Fruit fly (Drosophila melanogaster): ENCODE results near the gene drd.

DNA sequence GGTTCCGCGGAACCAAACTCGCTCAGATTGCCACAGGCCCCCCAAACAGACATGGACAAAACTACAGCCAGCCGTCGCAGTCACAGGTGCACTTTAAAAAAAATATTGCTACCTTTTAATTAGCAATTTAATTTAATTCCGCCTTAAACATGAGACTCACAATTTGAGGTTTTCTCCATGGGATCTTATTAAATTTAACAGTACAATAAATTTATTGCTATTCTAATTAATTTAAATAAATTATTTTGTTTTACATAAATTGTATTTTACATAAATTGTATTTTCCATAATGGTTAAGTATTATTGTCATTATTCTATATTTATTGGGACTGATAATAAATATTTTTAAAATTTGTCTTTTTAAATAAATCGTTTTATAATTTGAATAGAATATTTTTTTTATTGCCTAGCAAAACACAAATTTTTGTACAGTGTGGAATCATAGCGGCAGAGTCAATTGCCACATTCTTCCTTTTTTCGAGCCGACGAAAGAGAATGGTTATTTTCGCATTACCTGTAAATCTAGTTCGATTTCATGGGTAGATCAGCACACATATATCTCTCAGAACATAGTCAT, 2.0 kb upstream of the drd start:
- TF ChIP-seq CG3838 (GFP tag; optimal IDR thresholded peaks at IDR 0.05) (no peak), CG17612 (GFP tag; IDR thresholded peaks at IDR 0.05) (no peak), odd (GFP tag; optimal IDR thresholded peaks at IDR 0.05) (no peak), CG14667 (GFP tag; IDR thresholded peaks at IDR 0.05) (no peak), CG4707 (GFP tag; optimal IDR thresholded peaks at IDR 0.05) (no peak), ERR (GFP tag; optimal IDR thresholded peaks at IDR 0.05) (no peak), CG8359 (GFP tag; optimal IDR thresholded peaks at IDR 0.05; ENCODE audit: borderline replicate concordance) (no peak), CG11456 (GFP tag; IDR thresholded peaks at IDR 0.05) (no peak), Myb (GFP tag; optimal IDR thresholded peaks at IDR 0.05) (no peak), Mes4 (GFP tag; optimal IDR thresholded peaks at IDR 0.05) (no peak), CG8478 (optimal IDR thresholded peaks at IDR 0.05) (no peak), psq (GFP tag; optimal IDR thresholded peaks at IDR 0.05) (no peak), CG18011 (GFP tag; optimal IDR thresholded peaks at IDR 0.05) (no peak)
